Worm (Caenorhabditis elegans): Measurements from ENCODE around the gene C08H9.16.

C08H9.16 gene

ce11 chrII:9895173-9895572 is 2.6 kb downstream of the C08H9.16 start:
- TF ChIP-seq ceh-43 (GFP tag; optimal IDR thresholded peaks at IDR 0.05) (no peak), ceh-39 (tag; optimal IDR thresholded peaks at IDR 0.05) (no peak), lsy-2 (tag; optimal IDR thresholded peaks at IDR 0.05) (no peak), nhr-28 (tag; optimal IDR thresholded peaks at IDR 0.05) (no peak), cnd-1 (tag; optimal IDR thresholded peaks at IDR 0.05) (no peak), M03D4.4 (tag; optimal IDR thresholded peaks at IDR 0.05) (no peak), flh-1 (GFP tag; optimal IDR thresholded peaks at IDR 0.05) (no peak), sem-2 (GFP tag; optimal IDR thresholded peaks at IDR 0.05) (no peak), drap-1 (GFP tag; optimal IDR thresholded peaks at IDR 0.05) (no peak), zip-8 (tag; optimal IDR thresholded peaks at IDR 0.05) (no peak), lin-32 (GFP tag; optimal IDR thresholded peaks at IDR 0.05) (no peak), unc-39 (tag; optimal IDR thresholded peaks at IDR 0.05) (no peak), nhr-76 (tag; optimal IDR thresholded peaks at IDR 0.05) (no peak), snpc-4 (tag; optimal IDR thresholded peaks at IDR 0.05) (no peak), elt-1 (tag; optimal IDR thresholded peaks at IDR 0.05; ENCODE audit: borderline replicate concordance, insufficient read depth) (no peak), hlh-1 (tag; optimal IDR thresholded peaks at IDR 0.05) (no peak), tbx-8 (GFP tag; optimal IDR thresholded peaks at IDR 0.05) (no peak), unc-62 (GFP tag; optimal IDR thresholded peaks at IDR 0.05) (no peak), bed-3 (GFP tag; optimal IDR thresholded peaks at IDR 0.05) (no peak)

DNA sequence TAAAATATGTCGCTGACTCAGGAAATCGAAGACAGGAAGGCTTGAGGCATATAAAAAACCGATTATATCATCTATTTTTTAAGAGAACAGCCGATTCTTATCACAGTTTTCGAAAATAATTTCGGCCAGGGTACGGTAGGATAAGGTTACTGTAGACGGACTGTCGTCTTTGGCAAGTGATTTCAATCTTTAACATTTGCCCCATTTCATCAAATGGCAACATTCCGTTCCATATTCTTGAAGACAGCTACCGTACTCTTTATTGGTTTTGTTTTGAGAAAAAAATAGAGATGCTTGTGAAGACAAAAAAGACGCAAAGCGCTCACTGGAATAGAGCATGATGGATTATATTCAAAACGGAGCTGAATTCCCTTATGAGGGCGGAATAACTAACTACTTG is 6.2 kb downstream of the C08H9.16 start:
- TF ChIP-seq nhr-76 (tag; optimal IDR thresholded peaks at IDR 0.05) (no peak), nhr-2 (tag; optimal IDR thresholded peaks at IDR 0.05) (no peak), hlh-1 (tag; optimal IDR thresholded peaks at IDR 0.05) (no peak), ceh-39 (tag; optimal IDR thresholded peaks at IDR 0.05) (no peak), mep-1 (tag; optimal IDR thresholded peaks at IDR 0.05) (no peak), ces-1 (GFP tag; optimal IDR thresholded peaks at IDR 0.05) (no peak), tbx-8 (GFP tag; optimal IDR thresholded peaks at IDR 0.05) (no peak), elt-3 (tag; optimal IDR thresholded peaks at IDR 0.05) (no peak), ceh-43 (GFP tag; optimal IDR thresholded peaks at IDR 0.05) (no peak), nhr-12 (tag; optimal IDR thresholded peaks at IDR 0.05) (no peak), ham-2 (GFP tag; optimal IDR thresholded peaks at IDR 0.05) (no peak), lin-13 (tag; optimal IDR thresholded peaks at IDR 0.05) (no peak), sptf-1 (tag; optimal IDR thresholded peaks at IDR 0.05) (no peak), unc-62 (GFP tag; optimal IDR thresholded peaks at IDR 0.05) (no peak), elt-1 (tag; optimal IDR thresholded peaks at IDR 0.05; ENCODE audit: borderline replicate concordance, insufficient read depth) (no peak)

- TF ChIP-seq unc-120 (tag; optimal IDR thresholded peaks at IDR 0.05; ENCODE audit: poor library complexity, severe bottlenecking) (no peak), hlh-1 (tag; optimal IDR thresholded peaks at IDR 0.05) (no peak), mls-2 (tag; optimal IDR thresholded peaks at IDR 0.05) (no peak), tbx-8 (GFP tag; optimal IDR thresholded peaks at IDR 0.05) (no peak), ceh-39 (tag; optimal IDR thresholded peaks at IDR 0.05) (no peak), unc-39 (tag; optimal IDR thresholded peaks at IDR 0.05) (no peak)
Measured at ce11 chrII:9900276-9900675, 7.7 kb downstream of the C08H9.16 start, which contains the start of gene unc-4. Gene unc-4 (minus strand): TSS chrII:9900376.

- TF ChIP-seq nhr-237 (tag; optimal IDR thresholded peaks at IDR 0.05) (no peak), elt-3 (tag; optimal IDR thresholded peaks at IDR 0.05) (no peak), mls-2 (tag; optimal IDR thresholded peaks at IDR 0.05) (no peak), M03D4.4 (tag; optimal IDR thresholded peaks at IDR 0.05) (no peak), ceh-83 (GFP tag; optimal IDR thresholded peaks at IDR 0.05) (no peak), ces-1 (GFP tag; optimal IDR thresholded peaks at IDR 0.05) (no peak)
Measured at ce11 chrII:9904459-9904858, 11.9 kb downstream of the C08H9.16 start.

ce11 chrII:9914999-9915398 is 22.4 kb downstream of the C08H9.16 start, which contains the start of gene F26C11.3:
Gene F26C11.3 (minus strand): TSS chrII:9915099.
- TF ChIP-seq blmp-1 (tag; optimal IDR thresholded peaks at IDR 0.05) (no peak), ces-1 (GFP tag; optimal IDR thresholded peaks at IDR 0.05) (no peak), ceh-39 (tag; optimal IDR thresholded peaks at IDR 0.05) (no peak), nhr-12 (tag; optimal IDR thresholded peaks at IDR 0.05) (no peak), zip-8 (tag; optimal IDR thresholded peaks at IDR 0.05) (no peak), sem-2 (GFP tag; optimal IDR thresholded peaks at IDR 0.05) (no peak), elt-1 (tag; optimal IDR thresholded peaks at IDR 0.05; ENCODE audit: borderline replicate concordance, insufficient read depth) (no peak), lin-13 (tag; optimal IDR thresholded peaks at IDR 0.05) (no peak), nhr-76 (tag; optimal IDR thresholded peaks at IDR 0.05) (no peak), unc-39 (tag; optimal IDR thresholded peaks at IDR 0.05) (no peak), ztf-11 (tag; optimal IDR thresholded peaks at IDR 0.05) (no peak), ham-2 (GFP tag; optimal IDR thresholded peaks at IDR 0.05) (no peak), bed-3 (GFP tag; optimal IDR thresholded peaks at IDR 0.05) (no peak)

Data from whole organism, mixed stage, embryonic.